Worm (Caenorhabditis elegans) whole organism, L2 larva: ENCODE results near the gene C17G10.13.

Experiments used
- C34F6.9 ChIP-seq: fragments of 150-350 bp; optimal IDR thresholded peaks from 2 replicates; lab custom pipeline; 2014; ENCODE audit warnings: missing biosample characterization, missing genetic modification characterization
- F13H6.1 ChIP-seq: sonication (generic microtip); optimal IDR thresholded peaks from 2 replicates; lab custom pipeline; 2016; ENCODE audit warnings: missing genetic modification characterization, missing compliant biosample characterization
- R02D3.7 ChIP-seq: fragments of 150-350 bp; optimal IDR thresholded peaks from 2 replicates; lab custom pipeline; 2014; ENCODE audit warnings: missing biosample characterization, missing genetic modification characterization
- Y55F3AM.14 ChIP-seq: fragments of 200-800 bp; sonication (Bioruptor generic); optimal IDR thresholded peaks from 2 replicates; lab custom pipeline; 2018; ENCODE audit warnings: mild to moderate bottlenecking, missing genetic modification characterization, missing compliant biosample characterization
- ZK546.5 ChIP-seq: sonication (generic microtip); optimal IDR thresholded peaks from 2 replicates; lab custom pipeline; 2017; ENCODE audit warnings: missing biosample characterization, missing genetic modification characterization
- alr-1 ChIP-seq: fragments of 150-350 bp; optimal IDR thresholded peaks from 2 replicates; lab custom pipeline; 2014; ENCODE audit warnings: missing biosample characterization, missing genetic modification characterization
- aly-2 ChIP-seq: fragments of 150-350 bp; optimal IDR thresholded peaks from 2 replicates; lab custom pipeline; 2014; ENCODE audit warnings: missing biosample characterization, missing genetic modification characterization
- ama-1 ChIP-seq: fragments of 150-350 bp; optimal IDR thresholded peaks from 2 replicates; lab custom pipeline; 2018; ENCODE audit warnings: inconsistent platforms
- blmp-1 ChIP-seq: sonication (generic microtip); optimal IDR thresholded peaks from 2 replicates; lab custom pipeline; 2017; ENCODE audit warnings: missing genetic modification characterization, mild to moderate bottlenecking, missing compliant biosample characterization, antibody characterized with exemption, moderate library complexity; ENCODE audit not compliant: insufficient read depth
- ceh-16 ChIP-seq: fragments of 150-350 bp; optimal IDR thresholded peaks from 2 replicates; lab custom pipeline; 2014; ENCODE audit warnings: missing biosample characterization, missing genetic modification characterization
- ceh-82 ChIP-seq: fragments of 150-350 bp; optimal IDR thresholded peaks from 2 replicates; lab custom pipeline; 2014; ENCODE audit warnings: missing biosample characterization, missing genetic modification characterization
- crh-2 ChIP-seq: sonication (generic microtip); optimal IDR thresholded peaks from 2 replicates; lab custom pipeline; 2017; ENCODE audit warnings: missing biosample characterization, missing genetic modification characterization
- dmd-4 ChIP-seq: sonication (generic microtip); optimal IDR thresholded peaks from 2 replicates; lab custom pipeline; 2017; ENCODE audit warnings: missing biosample characterization, missing genetic modification characterization
- egl-27 ChIP-seq: sonication (generic microtip); optimal IDR thresholded peaks from 3 replicates; lab custom pipeline; 2017; ENCODE audit warnings: missing biosample characterization, missing genetic modification reagents, missing genetic modification characterization
- elt-1 ChIP-seq: fragments of 150-350 bp; optimal IDR thresholded peaks from 2 replicates; lab custom pipeline; 2014; ENCODE audit warnings: missing biosample characterization, missing genetic modification characterization
- elt-3 ChIP-seq: sonication (generic microtip); optimal IDR thresholded peaks from 2 replicates; lab custom pipeline; 2017; ENCODE audit warnings: missing biosample characterization, missing genetic modification characterization
- fos-1 ChIP-seq: fragments of 150-350 bp; optimal IDR thresholded peaks from 2 replicates; lab custom pipeline; 2014; ENCODE audit warnings: missing biosample characterization, missing genetic modification characterization
- gmeb-1 ChIP-seq: fragments of 150-350 bp; optimal IDR thresholded peaks from 2 replicates; lab custom pipeline; 2014; ENCODE audit warnings: missing biosample characterization, missing genetic modification characterization
- lin-11 ChIP-seq: fragments of 150-350 bp; sonication (generic microtip); optimal IDR thresholded peaks from 2 replicates; lab custom pipeline; 2014; ENCODE audit warnings: missing biosample characterization, missing genetic modification characterization, inconsistent platforms, mixed read lengths
- lin-13 ChIP-seq: fragments of 150-350 bp; optimal IDR thresholded peaks from 2 replicates; lab custom pipeline; 2014; ENCODE audit warnings: missing biosample characterization, missing genetic modification reagents, missing genetic modification characterization
- lin-39 ChIP-seq: fragments of 150-350 bp; optimal IDR thresholded peaks from 2 replicates; lab custom pipeline; 2014; ENCODE audit warnings: missing biosample characterization, missing genetic modification reagents, missing genetic modification characterization
- lsy-2 ChIP-seq, 2 experiments: fragments of 150-350 bp in 1 of 2; sonication (generic microtip) in 1 of 2; optimal IDR thresholded peaks; 2 replicates each; lab custom pipeline; 2014 to 2017; ENCODE audit warnings: missing biosample characterization in 2 of 2, missing genetic modification characterization in 2 of 2
- mdl-1 ChIP-seq, 2 experiments: fragments of 150-350 bp in 1 of 2; sonication (generic microtip) in 1 of 2; optimal IDR thresholded peaks; 2 replicates each; lab custom pipeline; 2017; ENCODE audit warnings: missing biosample characterization in 2 of 2, missing genetic modification characterization in 2 of 2
- nhr-12 ChIP-seq: fragments of 150-350 bp; optimal IDR thresholded peaks from 2 replicates; lab custom pipeline; 2014; ENCODE audit warnings: missing biosample characterization, missing genetic modification characterization
- nhr-129 ChIP-seq: fragments of 150-350 bp; optimal IDR thresholded peaks from 2 replicates; lab custom pipeline; 2014; ENCODE audit warnings: missing biosample characterization, missing genetic modification characterization
- nhr-21 ChIP-seq: fragments of 150-350 bp; optimal IDR thresholded peaks from 2 replicates; lab custom pipeline; 2014; ENCODE audit warnings: missing biosample characterization, missing genetic modification characterization
- nhr-237 ChIP-seq: fragments of 150-350 bp; optimal IDR thresholded peaks from 2 replicates; lab custom pipeline; 2014; ENCODE audit warnings: missing biosample characterization, missing genetic modification characterization
- nhr-25 ChIP-seq: fragments of 150-350 bp; sonication (generic microtip); optimal IDR thresholded peaks from 3 replicates; lab custom pipeline; 2014; ENCODE audit warnings: missing biosample characterization, missing genetic modification characterization
- nhr-6 ChIP-seq: fragments of 150-350 bp; optimal IDR thresholded peaks from 2 replicates; lab custom pipeline; 2014; ENCODE audit warnings: missing biosample characterization, missing genetic modification characterization
- nhr-77 ChIP-seq: fragments of 150-350 bp; optimal IDR thresholded peaks from 2 replicates; lab custom pipeline; 2014; ENCODE audit warnings: missing biosample characterization, missing genetic modification characterization
- peb-1 ChIP-seq: fragments of 150-350 bp; optimal IDR thresholded peaks from 2 replicates; lab custom pipeline; 2014; ENCODE audit warnings: missing biosample characterization, missing genetic modification characterization
- sem-4 ChIP-seq: fragments of 150-350 bp; optimal IDR thresholded peaks from 2 replicates; lab custom pipeline; 2014; ENCODE audit warnings: missing biosample characterization, missing genetic modification reagents, missing genetic modification characterization
- skn-1 ChIP-seq: sonication (generic microtip); optimal IDR thresholded peaks from 2 replicates; lab custom pipeline; 2017; ENCODE audit warnings: missing biosample characterization, missing genetic modification characterization
- sma-3 ChIP-seq: sonication (generic microtip); optimal IDR thresholded peaks from 2 replicates; lab custom pipeline; 2016; ENCODE audit warnings: missing genetic modification reagents, missing genetic modification characterization, missing compliant biosample characterization
- sma-9 ChIP-seq, 2 experiments: fragments of 150-350 bp in 1 of 2; sonication (generic microtip) in 1 of 2; optimal IDR thresholded peaks; 2 replicates each; lab custom pipeline; 2014 to 2016; ENCODE audit warnings: missing genetic modification characterization in 2 of 2, mild to moderate bottlenecking in 1 of 2, missing biosample characterization in 1 of 2, missing compliant biosample characterization in 1 of 2, missing genetic modification reagents in 1 of 2, moderate library complexity in 1 of 2
- unc-39 ChIP-seq: fragments of 150-350 bp; optimal IDR thresholded peaks from 2 replicates; lab custom pipeline; 2014; ENCODE audit warnings: missing biosample characterization, missing genetic modification characterization
- unc-55 ChIP-seq: fragments of 150-350 bp; sonication (generic microtip); optimal IDR thresholded peaks from 3 replicates; lab custom pipeline; 2014; ENCODE audit warnings: missing biosample characterization, missing genetic modification reagents, missing genetic modification characterization
- unc-62 ChIP-seq: fragments of 150-350 bp; optimal IDR thresholded peaks from 2 replicates; lab custom pipeline; 2014; ENCODE audit warnings: missing biosample characterization, missing genetic modification reagents, missing genetic modification characterization
- zag-1 ChIP-seq: fragments of 150-350 bp; optimal IDR thresholded peaks from 2 replicates; lab custom pipeline; 2014; ENCODE audit warnings: missing biosample characterization, missing genetic modification characterization
- ztf-1 ChIP-seq: fragments of 200-800 bp; sonication (Bioruptor generic); conservative IDR thresholded peaks from 2 replicates; pipeline ENCODE4 v1.3.6; 2022; ENCODE audit warnings: missing genetic modification characterization, missing compliant biosample characterization
- ztf-11 ChIP-seq: sonication (generic microtip); optimal IDR thresholded peaks from 2 replicates; lab custom pipeline; 2017; ENCODE audit warnings: missing biosample characterization, missing genetic modification characterization

Gene C17G10.13

DNA sequence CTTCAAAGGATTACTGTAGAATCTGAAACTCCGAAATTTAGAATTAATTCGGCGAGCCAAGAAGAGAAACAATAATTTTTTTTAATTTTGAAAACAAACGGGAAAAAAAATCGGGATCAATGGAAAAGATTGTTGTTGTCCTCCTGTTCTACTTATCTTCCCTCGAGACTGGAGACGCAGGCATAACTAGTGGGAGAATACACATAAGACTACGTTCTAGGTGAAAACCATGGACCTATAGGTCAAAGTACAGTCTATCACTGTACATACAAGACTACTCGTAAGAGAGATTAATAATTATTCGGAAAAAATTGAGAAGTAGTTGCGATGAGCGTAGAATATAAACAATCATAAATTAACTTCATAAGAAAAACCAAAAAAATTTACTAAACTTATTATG lies 29.7 kb upstream of the C17G10.13 start, which contains the start of gene dhs-6:
TSS of gene dhs-6 (minus strand) at position 22 of the 400 bp plus-strand sequence.
- TF ChIP-seq fos-1 (tag; lab: Kevin White, UChicago), result peak; percentile 13
- no peak for TF ChIP-seq Y55F3AM.14
- TF ChIP-seq sma-9 (GFP tag; optimal IDR thresholded peaks at IDR 0.05; lab: Kevin White, UChicago), result peak; percentile 32
- TF ChIP-seq sma-9 (tag; optimal IDR thresholded peaks at IDR 0.05; lab: Kevin White, UChicago), result no peak
- no peak for TF ChIP-seq C34F6.9 (tag; lab: Kevin White, UChicago)
- TF ChIP-seq unc-62 (GFP tag; lab: Kevin White, UChicago), result no peak
- TF ChIP-seq elt-3, result no peak
- no peak for TF ChIP-seq lin-11 (tag; lab: Kevin White, UChicago)
- TF ChIP-seq, all 48 proteins: peak for 2

DNA sequence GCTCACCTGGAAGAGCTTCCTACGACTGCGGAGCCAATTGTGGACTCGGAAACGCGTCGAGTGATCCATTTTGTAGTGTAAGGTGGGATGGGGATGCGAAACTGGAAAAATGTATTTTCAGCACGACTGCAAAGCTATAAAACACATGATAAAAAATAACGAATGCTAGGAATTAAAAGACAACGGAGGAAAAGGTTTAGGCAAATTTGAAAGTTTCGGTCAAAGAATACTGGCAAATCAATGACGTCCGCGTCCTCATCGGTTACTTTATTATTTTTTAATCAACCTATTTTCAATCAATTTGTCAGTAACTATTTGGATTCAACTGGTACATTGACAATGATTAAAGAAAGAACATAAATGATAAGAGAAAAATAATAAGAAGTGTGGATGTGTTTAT lies 18.2 kb upstream of the C17G10.13 start, which contains the start of gene C17G10.7:
TSS of gene C17G10.7 (minus strand) at position 101 of the 400 bp plus-strand sequence.
- TF ChIP-seq Y55F3AM.14 (no peak), elt-1 (tag; lab: Kevin White, UChicago) (no peak), nhr-129 (no peak), lin-11 (tag; lab: Kevin White, UChicago) (no peak), unc-55 (GFP tag; lab: Kevin White, UChicago) (no peak), dmd-4 (tag; lab: Kevin White, UChicago) (no peak), nhr-77 (tag; lab: Kevin White, UChicago) (no peak), ztf-11 (tag; lab: Kevin White, UChicago) (no peak), skn-1 (no peak), nhr-237 (no peak), lsy-2 (tag; optimal IDR thresholded peaks at IDR 0.05; lab: Kevin White, UChicago) (no peak), nhr-21 (no peak), ceh-82 (no peak)

DNA sequence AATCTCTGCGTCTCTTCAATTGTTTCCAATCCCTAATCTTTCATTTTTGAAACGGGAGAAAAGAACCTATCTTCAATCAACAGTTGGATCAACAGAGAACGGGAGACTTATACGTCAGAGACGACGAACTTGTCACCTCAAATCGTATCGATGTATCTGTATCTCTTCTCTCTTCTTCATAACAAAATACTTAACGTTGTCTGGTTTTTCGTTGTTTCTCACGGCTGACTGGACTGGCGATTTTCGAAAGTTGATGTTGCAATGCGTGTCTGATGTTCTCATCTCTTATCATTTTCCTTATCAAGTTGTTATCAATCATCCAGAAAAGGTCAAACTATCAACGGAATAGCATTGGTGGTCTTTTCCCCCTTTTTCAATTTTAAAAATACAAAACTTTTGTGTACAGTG lies 16.0 kb upstream of the C17G10.13 start:
- TF ChIP-seq sem-4 (tag; lab: Kevin White, UChicago) (peak; percentile 64), mdl-1 (tag; optimal IDR thresholded peaks at IDR 0.05; lab: Kevin White, UChicago) (peak; percentile 39 to 59), F13H6.1 (tag; lab: Kevin White, UChicago) (peak; percentile 10), unc-39 (tag; lab: Kevin White, UChicago) (no peak), skn-1 (no peak), egl-27 (tag; lab: Kevin White, UChicago) (peak; percentile 82), ztf-11 (tag; lab: Kevin White, UChicago) (no peak), lin-13 (GFP tag; lab: Kevin White, UChicago) (no peak), nhr-21 (peak; percentile 92), lsy-2 (tag; optimal IDR thresholded peaks at IDR 0.05; lab: Kevin White, UChicago) (peak in 1 of 2 experiments; percentile 51), lin-39 (tag; lab: Kevin White, UChicago) (no peak), nhr-129 (peak; percentile 79), nhr-12 (tag; lab: Kevin White, UChicago) (no peak), alr-1 (tag; lab: Kevin White, UChicago) (no peak), Y55F3AM.14 (peak; percentile 6), elt-3 (no peak), gmeb-1 (tag; lab: Kevin White, UChicago) (peak; percentile 61), sma-3 (GFP tag; lab: Kevin White, UChicago) (peak; percentile 92), nhr-77 (tag; lab: Kevin White, UChicago) (no peak), sma-9 (GFP tag; optimal IDR thresholded peaks at IDR 0.05; lab: Kevin White, UChicago) (peak; percentile 97), sma-9 (tag; optimal IDR thresholded peaks at IDR 0.05; lab: Kevin White, UChicago) (peak; percentile 63), fos-1 (tag; lab: Kevin White, UChicago) (peak; percentile 86), peb-1 (tag; lab: Kevin White, UChicago) (no peak), ZK546.5 (tag; lab: Kevin White, UChicago) (no peak), aly-2 (tag; lab: Kevin White, UChicago) (no peak), R02D3.7 (tag; lab: Kevin White, UChicago) (no peak), ceh-16 (tag; lab: Kevin White, UChicago) (peak; percentile 20), ama-1 (lab: Kevin White, UChicago) (no peak), unc-55 (GFP tag; lab: Kevin White, UChicago) (no peak), elt-1 (tag; lab: Kevin White, UChicago) (no peak), nhr-6 (peak; percentile 37), ztf-1 (GFP tag; lab: Robert Waterston, UW) (no peak), ceh-82 (no peak), C34F6.9 (tag; lab: Kevin White, UChicago) (peak; percentile 56), nhr-25 (tag; lab: Kevin White, UChicago) (peak; percentile 92), nhr-237 (no peak), crh-2 (tag; lab: Kevin White, UChicago) (peak; percentile 67), zag-1 (tag; lab: Kevin White, UChicago) (no peak), blmp-1 (peak; percentile 72)
- TF ChIP-seq, all 48 proteins: peak for 18
